Worm (Caenorhabditis elegans) whole organism, late embryonic: ENCODE results near the gene C27F2.9.
"Not testable (repeated sequence)": the region's sequence is repeated elsewhere in the genome, so short reads cannot be mapped to it uniquely, and the experiment has no call there.

ENCODE experiments used
- C08G9.2 ChIP-seq: sonication (generic microtip); optimal IDR thresholded peaks from 2 replicates; lab custom pipeline; 2016; ENCODE audit warnings: mild to moderate bottlenecking, missing genetic modification characterization, moderate library complexity, missing compliant biosample characterization
- C38D4.7 ChIP-seq: fragments of 200-800 bp; sonication (Bioruptor generic); optimal IDR thresholded peaks from 2 replicates; lab custom pipeline; 2018; ENCODE audit warnings: mild to moderate bottlenecking, missing genetic modification characterization, moderate library complexity, missing compliant biosample characterization
- K02D7.2 ChIP-seq: sonication (generic microtip); optimal IDR thresholded peaks from 2 replicates; lab custom pipeline; 2017; ENCODE audit warnings: mild to moderate bottlenecking, missing genetic modification characterization, missing compliant biosample characterization
- K09A11.1 ChIP-seq: sonication (generic microtip); optimal IDR thresholded peaks from 2 replicates; lab custom pipeline; 2017; ENCODE audit warnings: antibody characterized with exemption, mild to moderate bottlenecking, missing genetic modification characterization, missing compliant biosample characterization; ENCODE audit not compliant: insufficient read depth
- ahr-1 ChIP-seq: sonication (generic microtip); optimal IDR thresholded peaks from 2 replicates; lab custom pipeline; 2016; ENCODE audit warnings: missing genetic modification characterization, missing compliant biosample characterization
- ama-1 ChIP-seq: fragments of 150-350 bp; optimal IDR thresholded peaks from 2 replicates; lab custom pipeline; 2014
- ceh-24 ChIP-seq: sonication (generic microtip); optimal IDR thresholded peaks from 2 replicates; lab custom pipeline; 2016; ENCODE audit warnings: mild to moderate bottlenecking, missing genetic modification characterization, missing compliant biosample characterization
- ceh-30 ChIP-seq: fragments of 150-350 bp; optimal IDR thresholded peaks from 2 replicates; lab custom pipeline; 2014; ENCODE audit warnings: missing biosample characterization, missing genetic modification characterization
- ceh-31 ChIP-seq: sonication (generic microtip); optimal IDR thresholded peaks from 2 replicates; lab custom pipeline; 2016; ENCODE audit warnings: missing genetic modification characterization, missing compliant biosample characterization
- ceh-45 ChIP-seq: fragments of 200-800 bp; sonication (Bioruptor generic); IDR thresholded peaks from 2 replicates; pipeline ENCODE4 v1.3.6; 2022; ENCODE audit warnings: missing genetic modification reagents, missing genetic modification characterization, missing compliant biosample characterization
- elt-4 ChIP-seq: sonication (generic microtip); optimal IDR thresholded peaks from 2 replicates; lab custom pipeline; 2016; ENCODE audit warnings: missing genetic modification characterization, missing compliant biosample characterization
- eyg-1 ChIP-seq: sonication (generic microtip); optimal IDR thresholded peaks from 2 replicates; lab custom pipeline; 2016; ENCODE audit warnings: missing genotype, missing genetic modification characterization, missing compliant biosample characterization
- fax-1 ChIP-seq: sonication (generic microtip); optimal IDR thresholded peaks from 2 replicates; lab custom pipeline; 2016; ENCODE audit warnings: missing genotype, missing genetic modification characterization, missing compliant biosample characterization
- fkh-10 ChIP-seq: fragments of 150-350 bp; optimal IDR thresholded peaks from 2 replicates; lab custom pipeline; 2014; ENCODE audit warnings: missing biosample characterization, missing genetic modification reagents, missing genetic modification characterization
- hlh-13 ChIP-seq: fragments of 200-800 bp; sonication (Bioruptor generic); optimal IDR thresholded peaks from 2 replicates; lab custom pipeline; 2018; ENCODE audit warnings: mild to moderate bottlenecking, missing genetic modification characterization, missing compliant biosample characterization
- hlh-15 ChIP-seq: sonication (generic microtip); optimal IDR thresholded peaks from 2 replicates; lab custom pipeline; 2016; ENCODE audit warnings: missing genetic modification characterization, missing compliant biosample characterization
- hlh-6 ChIP-seq: sonication (generic microtip); optimal IDR thresholded peaks from 2 replicates; lab custom pipeline; 2016; ENCODE audit warnings: missing genotype, missing genetic modification characterization, missing compliant biosample characterization
- hlh-8 ChIP-seq: sonication (generic microtip); optimal IDR thresholded peaks from 2 replicates; lab custom pipeline; 2016; ENCODE audit warnings: missing genotype, missing genetic modification characterization, missing compliant biosample characterization
- nfya-1 ChIP-seq: sonication (generic microtip); optimal IDR thresholded peaks from 2 replicates; lab custom pipeline; 2017; ENCODE audit warnings: missing genetic modification characterization, mild to moderate bottlenecking, missing compliant biosample characterization, antibody characterized with exemption, moderate library complexity
- npax-4 ChIP-seq: sonication (generic microtip); optimal IDR thresholded peaks from 2 replicates; lab custom pipeline; 2016; ENCODE audit warnings: missing genetic modification characterization, missing compliant biosample characterization
- odd-2 ChIP-seq: sonication (generic microtip); optimal IDR thresholded peaks from 2 replicates; lab custom pipeline; 2017; ENCODE audit warnings: antibody characterized with exemption, mild to moderate bottlenecking, missing genetic modification characterization, missing compliant biosample characterization
- pat-9 ChIP-seq: fragments of 200-800 bp; sonication (Bioruptor generic); optimal IDR thresholded peaks from 2 replicates; lab custom pipeline; 2018; ENCODE audit warnings: mild to moderate bottlenecking, missing genetic modification characterization, moderate library complexity, missing compliant biosample characterization
- pax-1 ChIP-seq: fragments of 150-350 bp; optimal IDR thresholded peaks from 2 replicates; lab custom pipeline; 2014; ENCODE audit warnings: missing biosample characterization, missing genetic modification characterization
- syd-9 ChIP-seq: sonication (generic microtip); optimal IDR thresholded peaks from 2 replicates; lab custom pipeline; 2016; ENCODE audit warnings: mild to moderate bottlenecking, missing genetic modification characterization, moderate library complexity, missing compliant biosample characterization
- tbx-7 ChIP-seq: sonication (generic microtip); optimal IDR thresholded peaks from 2 replicates; lab custom pipeline; 2016; ENCODE audit warnings: missing genotype, missing genetic modification characterization, missing compliant biosample characterization
- unc-42 ChIP-seq: sonication (generic microtip); optimal IDR thresholded peaks from 2 replicates; lab custom pipeline; 2016; ENCODE audit warnings: missing genotype, missing genetic modification characterization, missing compliant biosample characterization
- unc-55 ChIP-seq: sonication (generic microtip); optimal IDR thresholded peaks from 2 replicates; lab custom pipeline; 2017; ENCODE audit warnings: missing biosample characterization, missing genetic modification reagents, missing genetic modification characterization

Gene C27F2.9

DNA sequence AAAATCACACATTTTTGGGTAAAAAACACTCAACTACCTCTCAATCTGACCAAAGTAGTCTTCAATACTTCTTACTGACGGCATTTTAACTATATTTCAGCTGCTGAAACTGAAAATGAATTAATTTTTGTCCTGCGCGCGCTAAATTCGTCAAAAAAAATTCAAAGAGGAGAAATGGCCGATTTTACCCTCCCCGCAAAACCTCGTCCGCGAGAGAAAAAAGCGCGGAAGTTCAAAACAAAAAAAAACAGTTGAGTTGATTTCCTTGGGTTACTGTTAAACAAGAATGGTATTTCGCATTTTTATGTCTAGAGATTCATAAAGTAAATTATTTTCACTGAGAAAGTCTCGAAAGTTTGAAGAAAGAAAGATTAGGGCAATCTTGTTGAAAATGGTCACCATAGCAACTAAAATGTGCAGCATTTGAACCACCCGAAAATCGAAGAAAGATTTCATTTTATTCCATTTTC, 24.0 kb upstream of the C27F2.9 start, which contains the start of the genes C27F2.10 and wdr-60 (continued):
- no peak for TF ChIP-seq pax-1 (tag; lab: Kevin White, UChicago)
- TF ChIP-seq elt-4 = no peak
- TF ChIP-seq ceh-31 = peak; percentile 68
- TF ChIP-seq eyg-1 = no peak
- TF ChIP-seq hlh-6 (tag; lab: Kevin White, UChicago) = no peak
- no peak for TF ChIP-seq hlh-8 (tag; lab: Kevin White, UChicago)
- peak; percentile 83 for TF ChIP-seq C08G9.2 (tag; lab: Kevin White, UChicago)

DNA sequence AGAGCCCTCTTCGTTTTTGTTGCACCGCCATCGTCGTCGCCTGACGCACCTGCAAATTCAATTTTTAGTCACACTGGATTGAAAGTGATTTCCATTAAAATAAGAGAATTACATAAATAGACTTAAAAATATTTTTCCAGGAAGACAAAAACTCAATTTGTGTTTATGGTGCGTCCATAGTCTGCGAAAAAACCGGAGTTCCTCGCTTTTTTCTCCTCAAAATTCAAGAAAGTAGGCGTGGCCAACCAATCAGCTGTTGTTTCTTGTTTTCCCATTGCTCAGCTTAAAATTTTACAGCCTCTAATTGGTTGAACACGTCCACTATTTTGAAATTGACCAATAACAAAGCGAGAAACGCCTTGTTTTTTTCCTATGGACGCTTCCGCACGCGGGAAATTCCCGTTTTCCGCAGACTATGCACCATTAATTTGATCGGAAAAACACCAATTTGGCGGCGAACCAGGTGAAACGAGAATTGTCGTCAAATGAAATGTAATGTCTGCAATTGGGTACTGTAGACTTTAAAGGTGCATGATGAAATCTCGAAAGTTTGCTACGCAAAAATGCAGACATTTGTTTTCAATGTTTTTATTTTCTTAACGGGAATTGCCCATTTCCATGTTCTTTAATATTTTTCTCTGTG, 21.7 kb upstream of the C27F2.9 start, which contains the start of gene C27F2.7:
Gene C27F2.7, minus strand, starts transcription at position 51 of the 643 bp plus-strand sequence.
- peak; percentile 24 for TF ChIP-seq nfya-1 (tag; lab: Kevin White, UChicago)
- no peak for TF ChIP-seq eyg-1
- no peak for TF ChIP-seq hlh-6 (tag; lab: Kevin White, UChicago)

DNA sequence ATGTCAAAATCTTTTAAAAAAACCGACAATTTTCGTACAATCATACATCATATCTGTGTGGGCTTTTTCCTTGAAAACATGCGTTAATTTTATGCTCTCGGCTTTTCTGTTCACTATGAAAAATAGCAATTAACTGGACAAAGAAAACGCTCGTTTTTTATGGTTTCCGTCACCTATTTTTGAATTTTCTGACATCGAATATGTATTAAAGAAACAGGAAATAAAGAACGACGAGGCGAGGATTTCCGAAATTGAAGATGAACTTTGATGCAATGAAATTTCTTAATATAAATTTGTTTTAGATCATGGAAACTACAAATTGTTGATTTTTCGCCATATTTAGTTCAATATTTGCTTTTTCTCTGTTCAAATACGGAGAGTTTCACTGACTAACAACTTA, 21.1 kb upstream of the C27F2.9 start:
- TF ChIP-seq C38D4.7 (GFP tag; lab: Kevin White, UChicago) = no peak

DNA sequence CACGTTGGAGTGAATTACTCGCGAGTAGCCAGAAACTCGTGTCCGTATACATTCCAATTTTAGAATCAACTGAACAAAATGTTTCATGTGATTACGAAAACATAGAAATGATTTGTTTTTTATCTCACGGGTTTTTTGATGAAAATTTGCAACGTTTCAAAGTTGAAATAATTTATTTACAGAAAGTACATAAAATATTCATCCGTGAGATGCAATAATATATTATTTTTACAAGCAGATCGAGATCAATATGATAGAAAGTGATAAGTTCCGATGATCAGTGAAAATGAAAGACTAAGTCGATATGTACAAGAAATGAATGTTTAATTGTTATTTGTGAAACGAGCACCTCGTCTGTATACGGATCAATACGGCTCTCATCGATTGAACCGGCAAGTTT, 17.5 kb upstream of the C27F2.9 start, which contains the start of gene C27F2.6:
Gene C27F2.6, minus strand, starts transcription at position 101 of the 400 bp plus-strand sequence.
- TF ChIP-seq ceh-24; hlh-13 (GFP tag; lab: Kevin White, UChicago); syd-9 (tag; lab: Kevin White, UChicago): not testable (repeated sequence)

- TF ChIP-seq K02D7.2 (tag; lab: Kevin White, UChicago) = no peak
- TF ChIP-seq ceh-45 = no peak
- no peak for TF ChIP-seq pat-9 (tag; lab: Kevin White, UChicago)
- TF ChIP-seq ceh-31 = no peak
- TF ChIP-seq K09A11.1 = no peak
- TF ChIP-seq tbx-7 (tag; lab: Kevin White, UChicago) = no peak
- TF ChIP-seq fax-1 (tag; lab: Kevin White, UChicago) = no peak
- TF ChIP-seq unc-55 (GFP tag; lab: Kevin White, UChicago) = no peak
- no peak for TF ChIP-seq ama-1
- TF ChIP-seq odd-2 (tag; lab: Kevin White, UChicago) = no peak
- no peak for TF ChIP-seq unc-42
- no peak for TF ChIP-seq fkh-10
- TF ChIP-seq ceh-30 (tag; lab: Kevin White, UChicago) = no peak
- TF ChIP-seq hlh-15 (tag; lab: Kevin White, UChicago) = no peak
- no peak for TF ChIP-seq ahr-1 (tag; lab: Kevin White, UChicago)
- no peak for TF ChIP-seq pax-1 (tag; lab: Kevin White, UChicago)
- TF ChIP-seq hlh-8 (tag; lab: Kevin White, UChicago) = no peak
Observed at ce11 chrIII:4968146-4968545, 5.3 kb upstream of the C27F2.9 start.

ce11 chrIII:4967236-4967635, 4.4 kb upstream of the C27F2.9 start:
- TF ChIP-seq elt-4 (no peak), unc-42 (peak; percentile 97)

DNA sequence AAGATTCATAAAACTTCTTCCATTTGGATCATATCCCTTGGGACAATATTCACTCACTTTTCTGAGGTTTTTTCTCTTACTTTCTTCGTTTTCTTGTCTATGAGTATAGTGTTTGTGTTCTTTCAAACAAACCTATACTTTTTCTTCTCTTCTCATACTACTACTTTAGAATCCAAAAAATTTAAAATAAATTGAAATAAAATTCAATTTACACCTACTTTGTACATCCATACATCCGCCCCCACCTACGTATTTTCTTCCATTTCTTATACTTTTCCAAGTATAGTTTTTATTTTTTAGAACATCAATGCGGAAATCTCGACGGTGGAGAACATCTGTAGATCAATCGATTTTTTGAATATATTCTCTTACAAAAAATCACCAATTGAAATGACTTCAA, 2.4 kb upstream of the C27F2.9 start, which contains the start of gene nca-2:
Gene nca-2, plus strand, starts transcription at position 301 of the 400 bp plus-strand sequence.
- TF ChIP-seq npax-4 (tag; lab: Kevin White, UChicago) (no peak), ceh-24 (no peak), tbx-7 (tag; lab: Kevin White, UChicago) (no peak)
